Worm (Caenorhabditis elegans) whole organism, L1 larva: Measurements from ENCODE around the gene nspc-12.

Source experiments
- ceh-82 ChIP-seq, 3 experiments: fragments of 150-350 bp in 1 of 3; sonication (generic microtip) in 2 of 3; optimal IDR thresholded peaks; 2 replicates each; lab custom pipeline; 2014 to 2017; ENCODE audit warnings: missing biosample characterization in 3 of 3, missing genetic modification characterization in 3 of 3
- efl-1 ChIP-seq, 4 experiments: fragments of 150-350 bp; optimal IDR thresholded peaks in 3 of 4; peaks in 1 of 4; 1 replicate in 1 of 4; 2 replicates in 3 of 4; lab custom pipeline; 2014; ENCODE audit warnings: missing biosample characterization in 2 of 4, missing genetic modification characterization in 2 of 4, missing genetic modification reagents in 2 of 4
- egl-27 ChIP-seq, 2 experiments: fragments of 150-350 bp in 1 of 2; sonication (generic microtip); optimal IDR thresholded peaks; 3 replicates each; lab custom pipeline; 2017 to 2018; ENCODE audit warnings: missing biosample characterization in 2 of 2, missing genetic modification characterization in 2 of 2, missing genetic modification reagents in 2 of 2
- fkh-10 ChIP-seq: sonication (generic microtip); optimal IDR thresholded peaks from 2 replicates; lab custom pipeline; 2017; ENCODE audit warnings: missing biosample characterization, missing genetic modification reagents, missing genetic modification characterization
- fos-1 ChIP-seq: fragments of 150-350 bp; optimal IDR thresholded peaks from 2 replicates; lab custom pipeline; 2014; ENCODE audit warnings: missing biosample characterization, missing genetic modification characterization
- hpl-2 ChIP-seq: fragments of 150-350 bp; optimal IDR thresholded peaks from 2 replicates; lab custom pipeline; 2014; ENCODE audit warnings: missing biosample characterization, missing genetic modification reagents, missing genetic modification characterization
- mep-1 ChIP-seq: fragments of 150-350 bp; optimal IDR thresholded peaks from 2 replicates; lab custom pipeline; 2014; ENCODE audit warnings: missing biosample characterization, missing genetic modification characterization
- nhr-12 ChIP-seq: sonication (generic microtip); optimal IDR thresholded peaks from 2 replicates; lab custom pipeline; 2017; ENCODE audit warnings: missing biosample characterization, missing genetic modification characterization
- nhr-28 ChIP-seq: fragments of 150-350 bp; optimal IDR thresholded peaks from 2 replicates; lab custom pipeline; 2014; ENCODE audit warnings: missing biosample characterization, missing genetic modification characterization
- nhr-76 ChIP-seq: sonication (generic microtip); optimal IDR thresholded peaks from 2 replicates; lab custom pipeline; 2017; ENCODE audit warnings: missing biosample characterization, missing genetic modification characterization
- snpc-4 ChIP-seq: fragments of 150-350 bp; optimal IDR thresholded peaks from 2 replicates; lab custom pipeline; 2014; ENCODE audit warnings: missing biosample characterization, missing genetic modification characterization
- sptf-1 ChIP-seq: fragments of 150-350 bp; optimal IDR thresholded peaks from 2 replicates; lab custom pipeline; 2014; ENCODE audit warnings: missing biosample characterization, missing genetic modification characterization
- unc-62 ChIP-seq: fragments of 150-350 bp; optimal IDR thresholded peaks from 2 replicates; lab custom pipeline; 2014; ENCODE audit warnings: missing biosample characterization, missing genetic modification reagents, missing genetic modification characterization
- ztf-11 ChIP-seq, 2 experiments: sonication (generic microtip); optimal IDR thresholded peaks; 2 replicates each; lab custom pipeline; 2016 to 2017; ENCODE audit warnings: missing genetic modification characterization in 2 of 2, missing biosample characterization in 1 of 2, missing compliant biosample characterization in 1 of 2

DNA sequence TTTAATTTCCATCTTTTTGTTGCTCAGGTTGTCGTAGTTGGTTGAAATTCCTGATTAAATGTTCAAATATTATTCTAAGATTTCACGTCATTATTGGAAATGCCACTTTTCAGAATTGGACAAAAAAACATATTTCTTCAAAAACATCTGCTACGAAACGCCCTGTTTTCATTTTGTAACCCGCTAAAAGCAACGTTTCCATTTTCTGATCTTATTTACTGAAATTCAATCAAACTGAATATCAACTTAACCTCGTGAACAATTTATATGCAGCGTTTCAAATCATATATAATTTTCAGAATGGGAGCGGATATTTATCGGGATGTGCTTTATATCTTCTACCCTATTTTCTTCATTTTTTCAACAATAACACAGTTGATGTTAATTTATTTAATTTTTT, 33.0 kb downstream of the nspc-12 start, which contains the start of gene srd-40:
- no peak for TF ChIP-seq nhr-76
- TF ChIP-seq snpc-4: no peak
- no peak for TF ChIP-seq nhr-12 (tag; lab: Kevin White, UChicago)
- TF ChIP-seq hpl-2 (GFP tag; lab: Kevin White, UChicago): no peak
- no peak for TF ChIP-seq ztf-11 (tag; optimal IDR thresholded peaks at IDR 0.05; lab: Kevin White, UChicago)
- no peak for TF ChIP-seq fos-1 (tag; lab: Kevin White, UChicago)
- no peak for TF ChIP-seq ceh-82 (tag; optimal IDR thresholded peaks at IDR 0.05; lab: Kevin White, UChicago)
- no peak for TF ChIP-seq nhr-28
- TF ChIP-seq sptf-1 (tag; lab: Kevin White, UChicago): no peak
- no peak for TF ChIP-seq mep-1 (tag; lab: Kevin White, UChicago)
- TF ChIP-seq unc-62 (GFP tag; lab: Kevin White, UChicago): no peak
- no peak for TF ChIP-seq efl-1 (optimal IDR thresholded peaks at IDR 0.05; lab: Kevin White, UChicago)
- no peak for TF ChIP-seq efl-1 (GFP tag; optimal IDR thresholded peaks at IDR 0.05 in 1 of 2; lab: Kevin White, UChicago)
- no peak for TF ChIP-seq egl-27 (tag; optimal IDR thresholded peaks at IDR 0.05; lab: Kevin White, UChicago)
- no peak for TF ChIP-seq fkh-10 (GFP tag; lab: Kevin White, UChicago)
